Worm (Caenorhabditis elegans) whole organism, young adult: ENCODE results near the gene H39E20.1.

Experiments
- die-1 ChIP-seq: sonication (generic microtip); optimal IDR thresholded peaks from 2 replicates; lab custom pipeline; 2016; ENCODE audit warnings: missing genotype, mild to moderate bottlenecking, missing genetic modification characterization, missing compliant biosample characterization
- dpl-1 ChIP-seq: fragments of 150-350 bp; optimal IDR thresholded peaks from 2 replicates; lab custom pipeline; 2014; ENCODE audit warnings: missing biosample characterization, missing genetic modification reagents, missing genetic modification characterization
- efl-1 ChIP-seq: fragments of 150-350 bp; optimal IDR thresholded peaks from 2 replicates; lab custom pipeline; 2014; ENCODE audit warnings: missing biosample characterization, missing genetic modification reagents, missing genetic modification characterization
- fkh-3 ChIP-seq: sonication (generic microtip); optimal IDR thresholded peaks from 2 replicates; lab custom pipeline; 2016; ENCODE audit warnings: mild to moderate bottlenecking, missing genetic modification characterization, missing compliant biosample characterization
- lir-1 ChIP-seq: fragments of 200-800 bp; sonication (Bioruptor generic); conservative IDR thresholded peaks from 2 replicates; pipeline ENCODE4 v1.3.6; 2022; ENCODE audit warnings: missing genetic modification reagents, missing genetic modification characterization, missing compliant biosample characterization
- nhr-90 ChIP-seq: sonication (generic microtip); optimal IDR thresholded peaks from 2 replicates; lab custom pipeline; 2016; ENCODE audit warnings: missing genotype, mild to moderate bottlenecking, missing genetic modification characterization, missing compliant biosample characterization
- pha-4 ChIP-seq: fragments of 150-350 bp; sonication (generic microtip); optimal IDR thresholded peaks from 2 replicates; lab custom pipeline; 2014; ENCODE audit warnings: missing biosample characterization, missing genetic modification reagents, missing genetic modification characterization
- tlf-1 ChIP-seq: fragments of 200-800 bp; sonication (Bioruptor generic); optimal IDR thresholded peaks from 2 replicates; lab custom pipeline; 2018; ENCODE audit warnings: mild to moderate bottlenecking, missing genetic modification characterization, missing compliant biosample characterization

DNA sequence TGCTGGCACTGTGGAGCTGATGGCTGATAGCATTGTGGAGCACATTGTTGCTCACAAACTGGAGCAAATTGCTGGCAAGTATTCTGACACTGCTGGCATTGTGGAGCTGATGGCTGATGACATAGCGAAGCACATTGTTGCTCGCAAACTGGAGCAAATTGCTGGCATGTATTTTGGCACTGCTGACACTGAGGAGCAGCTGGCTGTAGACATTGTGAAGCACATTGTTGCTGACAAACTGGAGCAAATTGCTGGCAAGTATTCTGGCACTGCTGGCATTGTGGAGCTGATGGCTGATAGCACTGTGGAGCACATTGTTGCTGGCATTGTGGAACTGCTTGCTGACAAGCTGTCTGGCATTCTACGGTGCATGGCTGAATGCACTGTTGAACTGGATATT lies 11.8 kb upstream of the H39E20.1 start:
- TF ChIP-seq nhr-90 (tag; lab: Kevin White, UChicago) (no peak), die-1 (tag; lab: Kevin White, UChicago) (no peak), lir-1 (no peak), dpl-1 (no peak), fkh-3 (no peak), efl-1 (GFP tag; lab: Kevin White, UChicago) (no peak), pha-4 (tag; lab: Kevin White, UChicago) (no peak), tlf-1 (GFP tag; lab: Kevin White, UChicago) (no peak)
